Fruit fly (Drosophila melanogaster) whole organism, embryonic: Measurements from ENCODE around the gene NitFhit.

Experiments used
- Antp ChIP-seq: fragments of 200-800 bp; sonication (Bioruptor generic); optimal IDR thresholded peaks from 3 replicates; lab custom pipeline; 2016; ENCODE audit warnings: missing biosample characterization, missing genetic modification characterization
- CG10565 ChIP-seq: fragments of 200-800 bp; sonication (Bioruptor generic); optimal IDR thresholded peaks from 3 replicates; lab custom pipeline; 2016; ENCODE audit warnings: missing biosample characterization, mild to moderate bottlenecking, missing genetic modification characterization
- CG11093 ChIP-seq: fragments of 200-800 bp; sonication (Bioruptor generic); IDR thresholded peaks from 3 replicates; pipeline ENCODE4 v1.3.6; 2022; ENCODE audit warnings: missing biosample characterization, missing genetic modification characterization
- CG11560 ChIP-seq: fragments of 200-800 bp; sonication (Bioruptor generic); IDR thresholded peaks from 3 replicates; pipeline ENCODE4 v1.3.6; 2022; ENCODE audit warnings: missing biosample characterization, missing genetic modification characterization
- CG11696 ChIP-seq: fragments of 200-800 bp; sonication (Bioruptor generic); IDR thresholded peaks from 2 replicates; pipeline ENCODE4 v1.3.6; 2022; ENCODE audit warnings: missing biosample characterization, missing genetic modification characterization
- CG12219 ChIP-seq: fragments of 200-800 bp; sonication (Bioruptor generic); optimal IDR thresholded peaks from 3 replicates; lab custom pipeline; 2018; ENCODE audit warnings: missing biosample characterization, mild to moderate bottlenecking, missing genetic modification characterization
- CG15696 ChIP-seq: fragments of 200-800 bp; sonication (Bioruptor generic); optimal IDR thresholded peaks from 2 replicates; lab custom pipeline; 2019; ENCODE audit warnings: missing biosample characterization, mild to moderate bottlenecking, missing genetic modification characterization, moderate library complexity
- CG17328 ChIP-seq: fragments of 200-800 bp; sonication (Bioruptor generic); IDR thresholded peaks from 2 replicates; pipeline ENCODE4 v1.3.6; 2022; ENCODE audit warnings: missing biosample characterization, missing genetic modification characterization
- CG18262 ChIP-seq: fragments of 200-800 bp; optimal IDR thresholded peaks from 3 replicates; lab custom pipeline; 2019; ENCODE audit warnings: missing biosample characterization, mild to moderate bottlenecking, missing genetic modification characterization, moderate library complexity
- CG1832 ChIP-seq: fragments of 200-800 bp; sonication (Bioruptor generic); optimal IDR thresholded peaks from 2 replicates; lab custom pipeline; 2017; ENCODE audit warnings: missing biosample characterization, mild to moderate bottlenecking, missing genetic modification characterization, inconsistent platforms
- CG32532 ChIP-seq: fragments of 200-800 bp; sonication (Bioruptor generic); IDR thresholded peaks from 2 replicates; pipeline ENCODE4 v1.3.6; 2022; ENCODE audit warnings: missing biosample characterization, missing genetic modification characterization
- CG3281 ChIP-seq: fragments of 200-800 bp; sonication (Bioruptor generic); optimal IDR thresholded peaks from 3 replicates; lab custom pipeline; 2017; ENCODE audit warnings: missing biosample characterization, mild to moderate bottlenecking, missing genetic modification characterization
- CG34224 ChIP-seq: fragments of 200-800 bp; sonication (Bioruptor generic); IDR thresholded peaks from 3 replicates; pipeline ENCODE4 v1.3.6; 2022; ENCODE audit warnings: missing biosample characterization, missing genetic modification characterization; ENCODE audit not compliant: partially characterized antibody
- CG34376 ChIP-seq: fragments of 200-800 bp; sonication (Bioruptor generic); optimal IDR thresholded peaks from 2 replicates; lab custom pipeline; 2018; ENCODE audit warnings: missing biosample characterization, mild to moderate bottlenecking, missing genetic modification characterization
- CG3838 ChIP-seq: fragments of 200-800 bp; sonication (Bioruptor generic); optimal IDR thresholded peaks from 3 replicates; lab custom pipeline; 2016; ENCODE audit warnings: missing biosample characterization, missing genetic modification characterization
- CG4360 ChIP-seq: fragments of 200-800 bp; sonication (Bioruptor generic); IDR thresholded peaks from 2 replicates; pipeline ENCODE4 v1.3.6; 2022; ENCODE audit warnings: missing biosample characterization, missing genetic modification characterization
- CG6175 ChIP-seq: fragments of 200-800 bp; sonication (Bioruptor generic); IDR thresholded peaks from 3 replicates; pipeline ENCODE4 v1.3.6; 2022; ENCODE audit warnings: missing biosample characterization, missing genetic modification characterization
- CG7928 ChIP-seq: fragments of 200-800 bp; sonication (Bioruptor generic); optimal IDR thresholded peaks from 2 replicates; lab custom pipeline; 2017; ENCODE audit warnings: missing biosample characterization, mild to moderate bottlenecking, missing genetic modification characterization
- CG9876 ChIP-seq: fragments of 200-800 bp; sonication (Bioruptor generic); optimal IDR thresholded peaks from 2 replicates; lab custom pipeline; 2016; ENCODE audit warnings: missing biosample characterization, missing genetic modification characterization
- CrebB ChIP-seq: fragments of 200-800 bp; sonication (Bioruptor generic); optimal IDR thresholded peaks from 3 replicates; lab custom pipeline; 2018; ENCODE audit warnings: missing biosample characterization, mild to moderate bottlenecking, missing genetic modification characterization
- Dek ChIP-seq: fragments of 200-800 bp; sonication (Bioruptor generic); optimal IDR thresholded peaks from 3 replicates; lab custom pipeline; 2019; ENCODE audit warnings: missing biosample characterization, mild to moderate bottlenecking, missing genetic modification characterization, moderate library complexity
- Hand ChIP-seq: fragments of 200-800 bp; sonication (Bioruptor generic); optimal IDR thresholded peaks from 2 replicates; lab custom pipeline; 2017; ENCODE audit warnings: mild to moderate bottlenecking, missing biosample characterization, missing genetic modification reagents, missing genetic modification characterization
- Myb ChIP-seq: fragments of 200-800 bp; sonication (Bioruptor generic); optimal IDR thresholded peaks from 2 replicates; lab custom pipeline; 2016; ENCODE audit warnings: missing biosample characterization, missing genetic modification characterization
- Nf-YC ChIP-seq: fragments of 200-800 bp; optimal IDR thresholded peaks from 3 replicates; lab custom pipeline; 2019; ENCODE audit warnings: missing biosample characterization, mild to moderate bottlenecking, missing genetic modification characterization, moderate library complexity
- Opbp ChIP-seq: fragments of 200-800 bp; sonication (Bioruptor generic); IDR thresholded peaks from 3 replicates; pipeline ENCODE4 v1.3.6; 2022; ENCODE audit warnings: missing biosample characterization, missing genetic modification characterization; ENCODE audit not compliant: partially characterized antibody
- Sry-δ ChIP-seq: fragments of 200-800 bp; sonication (Bioruptor generic); optimal IDR thresholded peaks from 2 replicates; lab custom pipeline; 2016; ENCODE audit warnings: missing biosample characterization, missing genetic modification characterization
- bab2 ChIP-seq: fragments of 200-800 bp; sonication (Bioruptor generic); optimal IDR thresholded peaks from 2 replicates; lab custom pipeline; 2016; ENCODE audit warnings: missing biosample characterization, missing genetic modification characterization
- cato ChIP-seq: fragments of 200-800 bp; sonication (Bioruptor generic); optimal IDR thresholded peaks from 2 replicates; lab custom pipeline; 2016; ENCODE audit warnings: missing biosample characterization, missing genetic modification characterization, borderline replicate concordance
- chif ChIP-seq, 2 experiments: fragments of 200-800 bp; sonication (Bioruptor generic); optimal IDR thresholded peaks; 3 replicates each; lab custom pipeline; 2016; ENCODE audit warnings: missing biosample characterization in 2 of 2, missing genetic modification characterization in 2 of 2
- dan ChIP-seq: fragments of 200-800 bp; sonication (Bioruptor generic); IDR thresholded peaks from 2 replicates; pipeline ENCODE4 v1.3.6; 2022; ENCODE audit warnings: missing biosample characterization, missing genetic modification characterization
- eve ChIP-seq, 2 experiments: fragments of >200 bp; optimal IDR thresholded peaks; 2 replicates each; lab custom pipeline; 2017; ENCODE audit warnings: missing biosample characterization in 2 of 2, missing genetic modification characterization in 2 of 2
- gce ChIP-seq: fragments of 200-800 bp; sonication (Bioruptor generic); IDR thresholded peaks from 3 replicates; pipeline ENCODE4 v1.3.6; 2022; ENCODE audit warnings: missing biosample characterization, missing genetic modification characterization
- gcm2 ChIP-seq: fragments of 200-800 bp; sonication (Bioruptor generic); optimal IDR thresholded peaks from 2 replicates; lab custom pipeline; 2016; ENCODE audit warnings: missing biosample characterization, missing genetic modification characterization
- gfzf ChIP-seq: fragments of 200-800 bp; sonication (Bioruptor generic); optimal IDR thresholded peaks from 2 replicates; lab custom pipeline; 2016; ENCODE audit warnings: missing biosample characterization, mild to moderate bottlenecking, missing genetic modification characterization, moderate library complexity
- gro ChIP-seq: fragments of 200-800 bp; sonication (Bioruptor generic); optimal IDR thresholded peaks from 2 replicates; lab custom pipeline; 2016; ENCODE audit warnings: missing biosample characterization, missing genetic modification characterization
- hkb ChIP-seq, 2 experiments: fragments of 200-800 bp in 1 of 2; fragments of >200 bp in 1 of 2; sonication (Bioruptor generic) in 1 of 2; IDR thresholded peaks in 1 of 2; optimal IDR thresholded peaks in 1 of 2; 2 replicates each; pipeline versions ENCODE4 v1.3.6 to Lab custom; 2017 to 2022; ENCODE audit warnings: missing biosample characterization in 1 of 2, missing genetic modification characterization in 1 of 2
- hth ChIP-seq: fragments of >200 bp; optimal IDR thresholded peaks from 2 replicates; lab custom pipeline; 2017; ENCODE audit warnings: inconsistent platforms
- ind ChIP-seq: fragments of 200-800 bp; sonication (Bioruptor generic); optimal IDR thresholded peaks from 3 replicates; lab custom pipeline; 2016; ENCODE audit warnings: missing biosample characterization, missing genetic modification characterization
- kah ChIP-seq: fragments of 200-800 bp; sonication (Bioruptor generic); optimal IDR thresholded peaks from 2 replicates; lab custom pipeline; 2018; ENCODE audit warnings: missing biosample characterization, mild to moderate bottlenecking, missing genetic modification characterization
- mirr ChIP-seq: fragments of 200-800 bp; sonication (Bioruptor generic); optimal IDR thresholded peaks from 3 replicates; lab custom pipeline; 2018; ENCODE audit warnings: missing biosample characterization, mild to moderate bottlenecking, missing genetic modification characterization
- pnt ChIP-seq: fragments of 200-800 bp; sonication (Bioruptor generic); optimal IDR thresholded peaks from 3 replicates; lab custom pipeline; 2016; ENCODE audit warnings: missing biosample characterization, missing genetic modification characterization
- pum ChIP-seq: fragments of 200-800 bp; sonication (Bioruptor generic); optimal IDR thresholded peaks from 2 replicates; lab custom pipeline; 2016; ENCODE audit warnings: missing biosample characterization, missing genetic modification characterization
- ranshi ChIP-seq: fragments of 200-800 bp; sonication (Bioruptor generic); IDR thresholded peaks from 2 replicates; pipeline ENCODE4 v1.3.6; 2022; ENCODE audit warnings: missing biosample characterization, missing genetic modification characterization
- sc ChIP-seq, 3 experiments: fragments of >200 bp in 2 of 3; fragments of 200-800 bp in 1 of 3; sonication (Bioruptor generic) in 1 of 3; optimal IDR thresholded peaks; 2 replicates in 2 of 3; 3 replicates in 1 of 3; lab custom pipeline; 2017; ENCODE audit warnings: mild to moderate bottlenecking in 1 of 3, missing biosample characterization in 1 of 3, missing genetic modification characterization in 1 of 3, missing genetic modification reagents in 1 of 3
- sd ChIP-seq: fragments of 200-800 bp; sonication (Bioruptor generic); optimal IDR thresholded peaks from 3 replicates; lab custom pipeline; 2018; ENCODE audit warnings: missing biosample characterization, mild to moderate bottlenecking, missing genetic modification characterization, moderate library complexity
- stwl ChIP-seq: fragments of 200-800 bp; sonication (Bioruptor generic); optimal IDR thresholded peaks from 3 replicates; lab custom pipeline; 2018; ENCODE audit warnings: missing biosample characterization, mild to moderate bottlenecking, missing genetic modification characterization, moderate library complexity
- sug ChIP-seq: fragments of 200-800 bp; optimal IDR thresholded peaks from 2 replicates; lab custom pipeline; 2019; ENCODE audit warnings: missing biosample characterization, mild to moderate bottlenecking, missing genetic modification characterization, moderate library complexity
- wek ChIP-seq: fragments of 200-800 bp; sonication (Bioruptor generic); optimal IDR thresholded peaks from 3 replicates; lab custom pipeline; 2018; ENCODE audit warnings: missing biosample characterization, mild to moderate bottlenecking, missing genetic modification characterization, moderate library complexity
- wor ChIP-seq: fragments of 200-800 bp; sonication (Bioruptor generic); IDR thresholded peaks from 2 replicates; pipeline ENCODE4 v1.3.6; 2022; ENCODE audit warnings: missing biosample characterization, missing genetic modification characterization
- yki ChIP-seq: fragments of >200 bp; optimal IDR thresholded peaks from 3 replicates; lab custom pipeline; 2018

Gene NitFhit

DNA sequence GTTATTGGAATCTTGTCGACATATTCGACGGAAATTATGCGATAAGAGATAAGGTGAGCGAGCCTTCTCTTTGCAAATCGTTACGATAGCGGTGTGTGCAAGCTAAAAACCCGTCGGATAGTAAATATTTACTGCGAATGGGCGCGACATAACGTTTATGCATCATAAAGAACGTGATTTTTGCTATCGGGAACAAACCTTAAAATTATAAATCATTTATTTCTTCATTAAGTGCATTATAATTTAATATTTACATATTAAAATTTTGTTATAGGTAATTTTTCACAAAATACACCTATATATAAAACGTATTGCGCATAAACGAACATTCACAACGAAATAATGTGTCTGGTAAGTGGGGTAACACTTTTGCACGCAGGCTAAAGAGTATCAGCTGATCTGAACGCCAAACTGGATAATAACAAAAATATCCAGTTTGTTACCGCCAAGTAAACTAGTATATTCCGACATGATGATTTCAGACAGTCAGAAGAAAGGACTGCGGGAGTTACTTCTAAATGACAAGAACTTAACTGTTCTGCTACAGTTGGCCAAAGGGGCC lies 2.3 kb downstream of the NitFhit start, which contains the start of the genes Gk1 and CG13876 (continued):
- peak; percentile 97 for TF ChIP-seq Dek
- TF ChIP-seq Antp, result no peak
- peak; percentile 81 for TF ChIP-seq wor (GFP tag; lab: Robert Waterston, UW)
- TF ChIP-seq pum (GFP tag; lab: Kevin White, UChicago), result peak; percentile 29
- TF ChIP-seq CG18262 (tag; lab: Kevin White, UChicago), result peak; percentile 97
- peak; percentile 74 for TF ChIP-seq stwl
- TF ChIP-seq ranshi (GFP tag; lab: Robert Waterston, UW), result peak; percentile 94
- TF ChIP-seq sc (optimal IDR thresholded peaks at IDR 0.05; lab: Kevin White, UChicago), result no peak
- TF ChIP-seq sc (GFP tag; optimal IDR thresholded peaks at IDR 0.05; lab: Kevin White, UChicago), result peak; percentile 82
- TF ChIP-seq CG3838 (GFP tag; lab: Kevin White, UChicago), result peak; percentile 68
- no peak for TF ChIP-seq CG1832 (GFP tag; lab: Kevin White, UChicago)
- peak; percentile 96 for TF ChIP-seq CrebB
- peak; percentile 90 for TF ChIP-seq Nf-YC (tag; lab: Kevin White, UChicago)
- TF ChIP-seq CG7928, result peak; percentile 75
- no peak for TF ChIP-seq ind (GFP tag; lab: Kevin White, UChicago)
- peak; percentile 60; the same call in 1 of the 3 replicates for TF ChIP-seq CG11560 (tag; lab: Robert Waterston, UW)
- TF ChIP-seq kah, result peak; percentile 89
- no peak for TF ChIP-seq Opbp (GFP tag; lab: Robert Waterston, UW)
- TF ChIP-seq Myb, result peak; percentile 34
- TF ChIP-seq cato (GFP tag; lab: Kevin White, UChicago), result peak; percentile 78
- TF ChIP-seq Hand (GFP tag; lab: Kevin White, UChicago), result peak; percentile 96
- peak; percentile 95 for TF ChIP-seq CG15696 (tag; lab: Kevin White, UChicago)
- no peak for TF ChIP-seq CG34224 (GFP tag; lab: Robert Waterston, UW)
- TF ChIP-seq CG9876, result no peak
- peak; percentile 76 for TF ChIP-seq CG11093 (GFP tag; lab: Robert Waterston, UW)
- TF ChIP-seq Sry-δ, result no peak
- no peak for TF ChIP-seq dan (GFP tag; lab: Robert Waterston, UW)
- peak; percentile 96 for TF ChIP-seq CG3281 (GFP tag; lab: Kevin White, UChicago)
- TF ChIP-seq gro, result peak; percentile 51
- TF ChIP-seq CG11696 (GFP tag; lab: Robert Waterston, UW), result peak; percentile 88
- TF ChIP-seq wek (GFP tag; lab: Kevin White, UChicago), result peak; percentile 51
- TF ChIP-seq CG32532 (GFP tag; lab: Robert Waterston, UW), result peak; percentile 97
- no peak for TF ChIP-seq hkb (optimal IDR thresholded peaks at IDR 0.05; lab: Kevin White, UChicago)
- TF ChIP-seq hkb (GFP tag; IDR thresholded peaks at IDR 0.05; lab: Robert Waterston, UW), result peak; percentile 96
- TF ChIP-seq bab2 (GFP tag; lab: Kevin White, UChicago), result peak; percentile 42
- peak; percentile 85 for TF ChIP-seq CG6175 (GFP tag; lab: Robert Waterston, UW)
- no peak for TF ChIP-seq gfzf
- TF ChIP-seq CG17328, result peak; percentile 96
- TF ChIP-seq chif (GFP tag; optimal IDR thresholded peaks at IDR 0.05; lab: Kevin White, UChicago), result peak in 1 of 2 experiments; percentile 44
- no peak for TF ChIP-seq eve (GFP tag; optimal IDR thresholded peaks at IDR 0.05; lab: Kevin White, UChicago)
- peak; percentile 96 for TF ChIP-seq mirr
- TF ChIP-seq hth (lab: Kevin White, UChicago), result no peak
- peak; percentile 90 for TF ChIP-seq gce (GFP tag; lab: Robert Waterston, UW)
- peak; percentile 94 for TF ChIP-seq sd (tag; lab: Kevin White, UChicago)
- peak; percentile 91 for TF ChIP-seq CG12219 (GFP tag; lab: Kevin White, UChicago)
- TF ChIP-seq pnt, result no peak
- TF ChIP-seq gcm2, result no peak
- peak; percentile 98 for TF ChIP-seq CG34376 (GFP tag; lab: Kevin White, UChicago)
- TF ChIP-seq sug (tag; lab: Kevin White, UChicago), result peak; percentile 96
- no peak for TF ChIP-seq yki (lab: Kevin White, UChicago)
- peak; percentile 6 for TF ChIP-seq CG10565
- TF ChIP-seq CG4360, result peak; percentile 72
